Worm (Caenorhabditis elegans): ENCODE results near the gene lsy-2.

The lsy-2 gene

DNA sequence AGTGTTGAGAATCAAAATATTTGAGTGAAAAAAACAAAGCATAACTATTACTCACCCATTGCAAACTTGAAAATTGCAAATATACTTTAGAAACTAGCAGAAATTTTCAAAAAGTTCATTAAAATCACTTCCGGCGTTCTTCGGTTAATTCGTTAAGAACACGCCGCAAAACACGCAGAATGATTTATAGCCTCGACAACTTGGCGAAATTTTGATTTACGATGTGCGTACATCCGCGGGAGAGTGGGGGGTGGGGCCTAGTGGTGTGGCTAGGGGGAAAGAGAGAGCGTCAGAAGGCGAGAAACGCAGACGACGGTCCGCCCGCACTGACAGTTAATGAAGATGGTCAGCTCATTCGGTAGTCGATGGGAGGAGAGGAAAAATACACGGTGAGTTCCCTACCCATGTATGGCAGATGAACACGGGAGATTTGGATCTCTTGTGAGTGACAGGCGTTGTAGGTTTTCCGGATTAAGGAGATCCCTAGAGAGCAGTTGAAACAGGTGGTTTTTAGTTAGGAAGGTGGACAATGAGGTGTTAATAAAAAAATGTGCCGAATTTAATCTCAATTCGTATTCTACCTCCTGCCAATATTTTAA, 43.3 kb upstream of the lsy-2 start, which contains the start of gene igcm-4:
TSS of gene igcm-4 (minus strand) at position 237 of the 599 bp plus-strand sequence.
- peak in 1 of 2 experiments; percentile 46 for TF ChIP-seq unc-62 (GFP tag; optimal IDR thresholded peaks at IDR 0.05 in 1 of 2)
- TF ChIP-seq unc-62 (tag; optimal IDR thresholded peaks at IDR 0.05) = no peak
- TF ChIP-seq ceh-20 (GFP tag; IDR thresholded peaks at IDR 0.05) = peak; percentile 46; the same call in 1 of the 2 replicates
- no peak for TF ChIP-seq dve-1 (tag; optimal IDR thresholded peaks at IDR 0.05; ENCODE audit: insufficient read depth)
- TF ChIP-seq gei-8 (GFP tag; optimal IDR thresholded peaks at IDR 0.05) = no peak
- TF ChIP-seq ctbp-1 (GFP tag; IDR thresholded peaks at IDR 0.05) = no peak
- TF ChIP-seq jun-1 (tag; optimal IDR thresholded peaks at IDR 0.05) = no peak
- no peak for TF ChIP-seq nhr-42 (GFP tag; IDR thresholded peaks at IDR 0.05)
- TF ChIP-seq mdt-29 (GFP tag; IDR thresholded peaks at IDR 0.05) = no peak
- no peak for TF ChIP-seq Y105C5A.15 (GFP tag; IDR thresholded peaks at IDR 0.05)
- TF ChIP-seq attf-4 (tag; optimal IDR thresholded peaks at IDR 0.05) = no peak
- no peak for TF ChIP-seq madf-5 (GFP tag; IDR thresholded peaks at IDR 0.05)
- no peak for TF ChIP-seq nhr-48 (tag; optimal IDR thresholded peaks at IDR 0.05)
- no peak for TF ChIP-seq F44E2.7 (GFP tag; IDR thresholded peaks at IDR 0.05)
- TF ChIP-seq nhr-76 (tag; optimal IDR thresholded peaks at IDR 0.05) = no peak
- no peak for TF ChIP-seq saeg-2 (GFP tag; IDR thresholded peaks at IDR 0.05)
- no peak for TF ChIP-seq tag-97 (GFP tag; IDR thresholded peaks at IDR 0.05)
- TF ChIP-seq ceh-44 (GFP tag; IDR thresholded peaks at IDR 0.05) = no peak

DNA sequence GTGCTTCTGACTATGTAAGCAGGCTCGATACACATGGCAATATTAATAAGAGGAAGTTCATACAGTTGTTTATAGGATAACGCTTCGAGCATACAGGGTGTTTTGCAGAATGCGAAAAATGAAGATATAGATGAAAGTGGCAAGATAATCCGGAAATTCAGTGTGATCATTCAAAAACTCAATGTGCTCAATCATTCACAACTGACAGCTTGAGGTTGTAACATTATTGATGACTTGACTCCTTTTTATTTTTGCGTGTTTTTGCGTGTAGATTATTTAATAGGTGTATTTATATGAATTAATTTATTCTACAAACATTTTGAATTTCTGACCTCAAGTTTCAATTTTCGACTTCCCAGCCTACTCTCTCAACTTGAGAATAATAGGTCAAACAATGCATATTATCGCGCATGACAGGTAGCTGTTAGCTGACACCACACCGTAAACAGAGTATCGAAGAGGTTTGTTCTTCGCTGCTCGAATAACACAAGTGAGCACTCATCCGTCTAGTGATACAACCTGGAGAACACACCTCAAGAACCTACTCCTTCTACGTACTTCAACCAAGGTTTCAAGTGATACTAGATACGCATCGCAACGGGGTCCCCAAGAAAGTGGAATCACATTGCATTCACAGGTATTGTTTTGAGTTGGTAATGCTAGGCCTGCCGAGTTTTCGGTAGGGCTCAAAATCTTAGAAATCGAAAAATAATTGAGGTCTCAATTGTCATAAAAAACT, 42.1 kb upstream of the lsy-2 start:
- TF ChIP-seq aha-1 (tag) = peak; percentile 53
- TF ChIP-seq mes-2 (tag; optimal IDR thresholded peaks at IDR 0.05; ENCODE audit: poor library complexity, severe bottlenecking) = no peak
- no peak for TF ChIP-seq lsy-2 (tag; optimal IDR thresholded peaks at IDR 0.05)
- peak in 1 of 2 experiments; percentile 88 for TF ChIP-seq unc-62 (GFP tag; optimal IDR thresholded peaks at IDR 0.05 in 1 of 2)
- no peak for TF ChIP-seq unc-62 (tag; optimal IDR thresholded peaks at IDR 0.05)

DNA sequence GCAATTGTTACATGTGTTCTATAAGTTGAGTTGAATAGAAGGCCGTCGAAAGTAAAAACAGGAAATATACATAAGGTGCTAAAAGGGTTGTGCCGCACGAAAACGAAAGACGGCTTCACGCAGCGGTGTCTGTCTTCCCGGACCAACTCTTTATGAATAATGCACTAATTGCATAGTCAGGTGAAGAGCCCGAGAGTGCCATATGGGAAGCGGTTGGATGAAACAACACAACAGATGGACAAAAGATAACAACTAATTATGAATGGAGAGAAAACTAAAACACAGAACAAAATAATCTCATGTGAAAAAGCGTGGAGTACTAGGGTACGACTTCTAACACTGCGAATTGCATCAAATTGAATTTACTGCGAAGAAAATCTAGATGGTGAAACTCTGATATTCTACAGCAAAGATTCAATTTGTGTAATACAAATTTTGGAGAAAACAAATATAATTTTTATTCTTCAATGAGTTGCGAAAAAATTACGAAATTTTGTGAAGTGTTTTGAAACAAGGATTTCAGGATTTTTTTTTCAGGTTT, 40.6 kb upstream of the lsy-2 start:
- TF ChIP-seq nhr-77 (tag; optimal IDR thresholded peaks at IDR 0.05) = no peak
- no peak for TF ChIP-seq hif-1 (tag; optimal IDR thresholded peaks at IDR 0.05)
- no peak for TF ChIP-seq skn-1 (tag; optimal IDR thresholded peaks at IDR 0.05)
- peak; percentile 28 for TF ChIP-seq fkh-10 (GFP tag; optimal IDR thresholded peaks at IDR 0.05)
- no peak for TF ChIP-seq dpl-1 (GFP tag; optimal IDR thresholded peaks at IDR 0.05)

DNA sequence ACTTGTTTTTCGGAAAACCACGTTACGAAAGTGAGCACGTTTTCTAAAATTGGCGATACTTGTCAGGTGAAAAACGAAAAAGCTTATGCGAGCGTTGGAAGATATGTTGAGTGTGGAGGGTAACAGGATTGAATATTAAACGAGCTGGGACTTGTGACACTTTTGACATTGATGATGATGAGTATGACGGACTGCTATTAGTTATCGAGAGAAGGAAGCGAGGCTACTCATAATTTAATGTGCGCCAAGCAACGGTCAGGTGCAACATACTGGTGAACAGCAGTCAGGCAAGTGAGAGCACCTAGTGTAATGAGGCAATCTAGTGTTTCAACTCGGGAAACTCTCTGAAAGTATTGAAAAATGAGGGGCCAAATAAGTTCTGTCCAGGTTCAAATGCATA, 39.3 kb upstream of the lsy-2 start:
- TF ChIP-seq tra-1 (GFP tag; IDR thresholded peaks at IDR 0.05) (no peak), unc-62 (GFP tag; optimal IDR thresholded peaks at IDR 0.05 in 1 of 2) (peak in 1 of 2 experiments; percentile 96), unc-62 (tag; optimal IDR thresholded peaks at IDR 0.05) (no peak)

DNA sequence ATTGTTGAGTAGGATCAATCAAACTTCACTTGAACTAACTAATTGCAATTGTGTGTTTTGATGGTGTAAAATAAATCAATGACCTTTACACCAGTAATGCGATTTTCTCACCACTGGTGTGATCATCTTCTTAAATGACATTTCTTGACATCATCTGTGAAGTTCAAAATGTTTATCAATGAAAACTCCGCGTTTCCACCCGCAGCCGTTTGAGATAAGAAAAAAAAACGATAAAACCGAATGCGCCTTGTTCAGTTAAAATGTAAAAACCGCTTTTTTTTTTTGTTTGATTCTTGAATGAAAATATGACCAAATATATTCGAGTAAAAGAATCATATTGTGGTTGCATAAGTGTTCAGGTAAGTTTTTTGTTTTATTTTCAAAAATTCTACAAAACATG, 37.9 kb upstream of the lsy-2 start, which contains the start of gene Y102A11A.1:
TSS of gene Y102A11A.1 (plus strand) at position 223 of the 400 bp plus-strand sequence.
- no peak for TF ChIP-seq Y5F2A.4 (GFP tag; optimal IDR thresholded peaks at IDR 0.05)
- no peak for TF ChIP-seq nhr-76 (tag; optimal IDR thresholded peaks at IDR 0.05)
- TF ChIP-seq zag-1 (tag; optimal IDR thresholded peaks at IDR 0.05) = no peak
- TF ChIP-seq egl-27 (tag; optimal IDR thresholded peaks at IDR 0.05) = no peak
- TF ChIP-seq daf-16 (GFP tag; optimal IDR thresholded peaks at IDR 0.05) = no peak
- TF ChIP-seq daf-16 (tag; optimal IDR thresholded peaks at IDR 0.05) = peak; percentile 56
- no peak for TF ChIP-seq ceh-20 (GFP tag; IDR thresholded peaks at IDR 0.05)
- TF ChIP-seq pqm-1 (tag; optimal IDR thresholded peaks at IDR 0.05) = peak; percentile 64
- TF ChIP-seq snpc-4 (tag; optimal IDR thresholded peaks at IDR 0.05) = no peak
- TF ChIP-seq zip-11 (GFP tag; IDR thresholded peaks at IDR 0.05) = no peak
- no peak for TF ChIP-seq mdt-29 (GFP tag; IDR thresholded peaks at IDR 0.05)
- peak; percentile 21 for TF ChIP-seq dve-1 (tag; optimal IDR thresholded peaks at IDR 0.05; ENCODE audit: insufficient read depth)
- peak; percentile 16; the same call in 1 of the 2 replicates for TF ChIP-seq dmd-6 (GFP tag; IDR thresholded peaks at IDR 0.05)
